Fruit fly (Drosophila melanogaster): ENCODE results near the gene CG1764.

The CG1764 gene

DNA sequence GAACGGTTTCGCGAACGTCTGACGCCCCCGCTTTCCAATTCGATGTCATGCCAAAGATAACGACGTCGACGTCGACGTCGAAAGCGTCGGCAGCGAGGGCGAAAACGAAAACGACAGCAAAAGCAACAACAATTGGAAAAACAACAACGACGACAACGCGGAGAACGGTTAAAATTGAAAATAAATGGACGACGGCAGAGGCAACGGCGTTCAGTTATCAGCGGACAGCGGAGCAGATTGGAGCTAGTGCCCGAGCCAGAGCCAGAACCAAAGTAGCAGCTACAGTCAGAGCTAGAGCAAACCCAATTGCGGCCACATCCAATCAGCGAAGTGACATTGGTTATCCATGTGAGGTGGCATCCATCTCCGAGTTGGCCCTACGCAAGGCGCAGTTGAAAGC lies 3.1 kb upstream of the CG1764 start (continued):
- TF ChIP-seq Lpt (GFP tag; optimal IDR thresholded peaks at IDR 0.05), result no peak
- no peak for TF ChIP-seq net (GFP tag; optimal IDR thresholded peaks at IDR 0.05)
- TF ChIP-seq Sox15 (GFP tag; optimal IDR thresholded peaks at IDR 0.05), result no peak
- TF ChIP-seq salr (GFP tag; optimal IDR thresholded peaks at IDR 0.05), result no peak
- TF ChIP-seq CG8319 (GFP tag; optimal IDR thresholded peaks at IDR 0.05), result no peak
- no peak for TF ChIP-seq acj6 (GFP tag; optimal IDR thresholded peaks at IDR 0.05)
- no peak for TF ChIP-seq Sox102F (GFP tag; optimal IDR thresholded peaks at IDR 0.05)
- no peak for TF ChIP-seq Gug (GFP tag; IDR thresholded peaks at IDR 0.05)
- no peak for TF ChIP-seq CG8119 (GFP tag; IDR thresholded peaks at IDR 0.05)
- no peak for TF ChIP-seq CG32006 (GFP tag; optimal IDR thresholded peaks at IDR 0.05)
- no peak for TF ChIP-seq Ets21C (GFP tag; optimal IDR thresholded peaks at IDR 0.05)
- TF ChIP-seq spab (GFP tag; optimal IDR thresholded peaks at IDR 0.05), result no peak
- TF ChIP-seq Eip75B (GFP tag; optimal IDR thresholded peaks at IDR 0.05), result no peak
- no peak for TF ChIP-seq cyc (GFP tag; optimal IDR thresholded peaks at IDR 0.05)
- peak; percentile 14 for TF ChIP-seq CG6808 (GFP tag; optimal IDR thresholded peaks at IDR 0.05)
- TF ChIP-seq dsx (GFP tag; optimal IDR thresholded peaks at IDR 0.05; ENCODE audit: poor library complexity, severe bottlenecking), result no peak
- TF ChIP-seq esn (GFP tag; optimal IDR thresholded peaks at IDR 0.05), result no peak
- TF ChIP-seq Smox (GFP tag; optimal IDR thresholded peaks at IDR 0.05), result no peak
- TF ChIP-seq dac (GFP tag; optimal IDR thresholded peaks at IDR 0.05), result no peak
- TF ChIP-seq achi (GFP tag; optimal IDR thresholded peaks at IDR 0.05), result no peak

DNA sequence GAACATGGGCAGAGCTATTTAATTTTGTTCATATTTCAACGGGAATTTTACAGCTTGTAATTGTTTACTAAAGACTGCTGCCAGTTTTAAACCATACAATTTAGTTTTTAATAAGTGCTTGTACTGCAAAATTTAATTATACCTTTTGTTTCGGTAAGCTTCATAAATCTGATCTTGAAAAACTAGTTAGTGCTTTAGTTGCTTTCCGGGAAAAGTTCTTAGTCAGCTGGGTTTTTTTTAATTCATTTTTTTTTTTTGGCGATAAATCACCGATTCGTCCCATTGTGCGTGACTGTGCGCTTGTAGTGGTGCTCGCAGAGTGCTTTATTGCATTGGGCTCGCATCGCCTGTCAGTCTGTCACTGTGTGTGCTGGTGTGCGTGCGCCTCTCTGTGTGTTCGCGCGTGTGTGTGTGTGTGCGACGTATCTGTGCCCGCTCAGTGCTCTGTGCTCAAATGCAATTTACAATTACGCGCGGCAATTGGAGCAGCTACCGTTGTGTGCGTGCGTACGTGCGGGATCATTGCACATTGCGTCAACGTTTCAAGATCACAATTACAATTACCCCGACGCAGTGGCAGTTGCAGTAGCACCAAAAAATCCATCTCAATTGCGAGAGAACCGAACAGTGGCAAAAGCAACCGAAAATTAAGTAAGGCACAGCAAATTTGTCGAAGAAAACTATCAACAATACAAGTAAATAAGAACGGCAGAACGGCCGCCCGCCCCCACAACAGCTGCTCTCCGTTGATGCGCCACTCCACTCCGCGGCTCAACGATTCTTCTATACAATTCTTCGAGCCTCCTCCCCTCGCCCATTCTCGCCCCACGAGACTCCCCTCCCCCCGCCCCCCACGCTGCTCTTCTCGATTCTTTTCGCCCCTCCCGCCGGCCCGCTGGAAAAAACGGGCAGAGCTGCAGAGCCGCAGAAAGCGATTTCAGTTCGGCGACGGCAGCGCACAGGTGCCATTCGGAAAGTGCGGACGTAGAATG lies 1.7 kb upstream of the CG1764 start:
- TF ChIP-seq salr (GFP tag; optimal IDR thresholded peaks at IDR 0.05) (no peak), Sox14 (GFP tag; optimal IDR thresholded peaks at IDR 0.05) (no peak), CG6276 (GFP tag; optimal IDR thresholded peaks at IDR 0.05) (no peak), Eip75B (GFP tag; optimal IDR thresholded peaks at IDR 0.05) (no peak), Ets21C (GFP tag; optimal IDR thresholded peaks at IDR 0.05) (no peak), CG3032 (tag; optimal IDR thresholded peaks at IDR 0.05) (no peak), Met (GFP tag; optimal IDR thresholded peaks at IDR 0.05) (peak; percentile 24), CG11294 (GFP tag; IDR thresholded peaks at IDR 0.05) (no peak), CG8119 (GFP tag; IDR thresholded peaks at IDR 0.05) (no peak; the same call in 2 of the 3 replicates), cyc (GFP tag; optimal IDR thresholded peaks at IDR 0.05) (no peak), esn (GFP tag; optimal IDR thresholded peaks at IDR 0.05) (peak; percentile 6), acj6 (GFP tag; optimal IDR thresholded peaks at IDR 0.05) (no peak), Eip78C (GFP tag) (peak; percentile 53), CG4318 (GFP tag; optimal IDR thresholded peaks at IDR 0.05) (no peak), dac (GFP tag; optimal IDR thresholded peaks at IDR 0.05) (no peak), Smox (GFP tag; optimal IDR thresholded peaks at IDR 0.05) (no peak), Hr39 (GFP tag; optimal IDR thresholded peaks at IDR 0.05) (no peak), CG6854 (GFP tag; optimal IDR thresholded peaks at IDR 0.05) (peak; percentile 1), CG9139 (GFP tag; optimal IDR thresholded peaks at IDR 0.05) (no peak), fd85E (GFP tag; optimal IDR thresholded peaks at IDR 0.05) (no peak), CG15336 (GFP tag; IDR thresholded peaks at IDR 0.05) (peak; percentile 21; the same call in 1 of the 2 replicates), Sox102F (GFP tag; optimal IDR thresholded peaks at IDR 0.05) (no peak), topi (GFP tag; optimal IDR thresholded peaks at IDR 0.05) (peak; percentile 18), pdm3 (GFP tag; optimal IDR thresholded peaks at IDR 0.05) (no peak), Lpt (GFP tag; optimal IDR thresholded peaks at IDR 0.05) (peak; percentile 4), Gug (GFP tag; IDR thresholded peaks at IDR 0.05) (no peak), CG8632 (GFP tag; optimal IDR thresholded peaks at IDR 0.05) (no peak), CG34406 (GFP tag; optimal IDR thresholded peaks at IDR 0.05) (no peak), CG7368 (GFP tag; optimal IDR thresholded peaks at IDR 0.05) (no peak), eg (GFP tag; IDR thresholded peaks at IDR 0.05) (0 out of 3 replicates have a peak, but pooled peaks have one; percentile 23), vri (GFP tag; optimal IDR thresholded peaks at IDR 0.05) (peak; percentile 55), CG10669 (GFP tag; optimal IDR thresholded peaks at IDR 0.05) (no peak), svp (GFP tag) (peak; percentile 91), CG3919 (GFP tag; optimal IDR thresholded peaks at IDR 0.05) (no peak), ss (GFP tag; optimal IDR thresholded peaks at IDR 0.05) (peak; percentile 19 to 37), fkh (GFP tag; optimal IDR thresholded peaks at IDR 0.05) (peak; percentile 30), spab (GFP tag; optimal IDR thresholded peaks at IDR 0.05) (no peak), CG10631 (GFP tag; optimal IDR thresholded peaks at IDR 0.05) (no peak), CG6163 (GFP tag; IDR thresholded peaks at IDR 0.05) (peak; percentile 41; the same call in 1 of the 3 replicates), dsx (GFP tag; optimal IDR thresholded peaks at IDR 0.05; ENCODE audit: poor library complexity, severe bottlenecking) (no peak)
